Worm (Caenorhabditis elegans): ENCODE measurements around the gene ZC239.5.
"Not testable (repeated sequence)": the region's sequence is repeated elsewhere in the genome, so short reads cannot be mapped to it uniquely, and the experiment has no call there.

The ZC239.5 gene

ce11 chrII:3210365-3210764 lies at the start of gene ZC239.5:
Gene ZC239.5, plus strand, starts transcription at chrII:3210665.
- TF ChIP-seq xnd-1 (tag; optimal IDR thresholded peaks at IDR 0.05) (no peak), sea-2 (GFP tag; IDR thresholded peaks at IDR 0.05) (no peak), lin-26 (GFP tag; IDR thresholded peaks at IDR 0.05) (no peak), nhr-27 (tag; optimal IDR thresholded peaks at IDR 0.05) (no peak), ets-4 (GFP tag; optimal IDR thresholded peaks at IDR 0.05) (no peak), hmg-1.2 (GFP tag; IDR thresholded peaks at IDR 0.05) (no peak), F10E7.11 (tag; optimal IDR thresholded peaks at IDR 0.05) (no peak), ceh-27 (GFP tag; optimal IDR thresholded peaks at IDR 0.05) (no peak), nhr-179 (tag; optimal IDR thresholded peaks at IDR 0.05) (no peak), cebp-2 (GFP tag; IDR thresholded peaks at IDR 0.05) (no peak), aptf-3 (GFP tag; IDR thresholded peaks at IDR 0.05) (no peak), mes-4 (tag; optimal IDR thresholded peaks at IDR 0.05) (no peak), die-1 (tag; optimal IDR thresholded peaks at IDR 0.05) (no peak), rpc-1 (optimal IDR thresholded peaks at IDR 0.05) (no peak), rpc-1 (tag; optimal IDR thresholded peaks at IDR 0.05) (no peak), tlf-1 (GFP tag; optimal IDR thresholded peaks at IDR 0.05) (no peak), attf-6 (GFP tag; IDR thresholded peaks at IDR 0.05) (no peak), B0336.3 (GFP tag; IDR thresholded peaks at IDR 0.05) (no peak), F57A8.1 (GFP tag; optimal IDR thresholded peaks at IDR 0.05) (no peak), let-607 (tag; optimal IDR thresholded peaks at IDR 0.05) (no peak)

- TF ChIP-seq F39B2.1 (GFP tag; IDR thresholded peaks at IDR 0.05) (no peak), lsy-27 (tag; optimal IDR thresholded peaks at IDR 0.05; ENCODE audit: borderline replicate concordance, insufficient read depth) (no peak), tlf-1 (GFP tag; optimal IDR thresholded peaks at IDR 0.05) (no peak), Y53G8AR.9 (GFP tag; conservative IDR thresholded peaks at IDR 0.05) (no peak), K11D2.4 (GFP tag; IDR thresholded peaks at IDR 0.05) (no peak), C06A6.2 (GFP tag; conservative IDR thresholded peaks at IDR 0.05) (no peak), zfh-2 (GFP tag; conservative IDR thresholded peaks at IDR 0.05) (no peak)
Measured at ce11 chrII:3170089-3170488, 40.4 kb upstream of the ZC239.5 start, which contains the start of gene fbxc-55. Gene fbxc-55, minus strand, starts transcription at chrII:3170189.

ce11 chrII:3172176-3172575 lies 38.3 kb upstream of the ZC239.5 start, which contains the start of gene Y27F2A.10:
Gene Y27F2A.10, minus strand, starts transcription at chrII:3172276.
- TF ChIP-seq egrh-3 (GFP tag; IDR thresholded peaks at IDR 0.05): no peak
- TF ChIP-seq mxl-1 (tag; optimal IDR thresholded peaks at IDR 0.05): no peak
- TF ChIP-seq lin-40 (tag; optimal IDR thresholded peaks at IDR 0.05): no peak
- no peak for TF ChIP-seq nfya-1 (tag; optimal IDR thresholded peaks at IDR 0.05; ENCODE audit: borderline replicate concordance, insufficient read depth)
- TF ChIP-seq madf-6 (GFP tag; IDR thresholded peaks at IDR 0.05): no peak
- TF ChIP-seq mes-4 (tag; optimal IDR thresholded peaks at IDR 0.05): no peak

DNA sequence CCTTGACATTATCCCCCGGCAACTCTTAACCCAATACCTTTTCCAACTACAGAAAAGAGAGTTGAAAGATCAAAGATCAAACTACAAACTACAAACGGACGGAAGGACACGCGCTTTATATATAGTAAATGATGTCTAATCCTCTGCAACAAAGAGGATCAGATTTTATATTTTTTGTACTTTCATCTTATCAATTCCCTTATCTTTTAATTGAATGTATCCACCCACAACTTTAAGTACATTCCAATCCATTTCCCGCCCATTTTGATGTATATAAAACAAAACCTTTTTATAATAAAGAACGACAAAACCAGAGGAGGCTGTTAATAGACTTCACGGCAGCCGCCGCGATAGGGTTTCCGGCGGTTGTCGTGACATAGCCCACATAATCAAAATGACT lies 32.8 kb upstream of the ZC239.5 start, which contains the start of gene sri-40:
TSS of gene sri-40 (plus strand) at position 301 of the 400 bp plus-strand sequence.
- TF ChIP-seq K12H6.12 (tag; optimal IDR thresholded peaks at IDR 0.05); mxl-1 (tag; optimal IDR thresholded peaks at IDR 0.05); lag-1 (GFP tag; IDR thresholded peaks at IDR 0.05): not testable (repeated sequence)

ce11 chrII:3183300-3183840 lies 27.1 kb upstream of the ZC239.5 start, which contains the start of the genes Y27F2A.6 and Y27F2A.8:
Gene Y27F2A.6, minus strand, starts transcription at chrII:3183400.
Gene Y27F2A.8, plus strand, starts transcription at chrII:3183790.
- TF ChIP-seq ceh-58 (GFP tag; IDR thresholded peaks at IDR 0.05); ZK185.1 (tag; optimal IDR thresholded peaks at IDR 0.05; ENCODE audit: poor library complexity, severe bottlenecking); F37B4.10 (GFP tag; IDR thresholded peaks at IDR 0.05): not testable (repeated sequence)
